Worm (Caenorhabditis elegans) whole organism, early embryonic: ENCODE data around the gene Y37E11B.2.

ENCODE experiments used
- B0310.2 ChIP-seq: sonication (generic microtip); optimal IDR thresholded peaks from 2 replicates; lab custom pipeline; 2016; ENCODE audit warnings: mild to moderate bottlenecking, missing genetic modification characterization, missing compliant biosample characterization
- F13C5.2 ChIP-seq: sonication (generic microtip); optimal IDR thresholded peaks from 2 replicates; lab custom pipeline; 2017; ENCODE audit warnings: mild to moderate bottlenecking, missing genetic modification characterization, inconsistent platforms, missing compliant biosample characterization
- aly-1 ChIP-seq: sonication (generic microtip); optimal IDR thresholded peaks from 2 replicates; lab custom pipeline; 2016; ENCODE audit warnings: missing genetic modification characterization, missing compliant biosample characterization
- ama-1 ChIP-seq: fragments of 150-350 bp; optimal IDR thresholded peaks from 2 replicates; lab custom pipeline; 2014
- ceh-13 ChIP-seq: fragments of 200-800 bp; sonication (Bioruptor generic); optimal IDR thresholded peaks from 2 replicates; lab custom pipeline; 2018; ENCODE audit warnings: mild to moderate bottlenecking, missing genetic modification characterization, missing compliant biosample characterization
- ceh-36 ChIP-seq: sonication (generic microtip); optimal IDR thresholded peaks from 2 replicates; lab custom pipeline; 2016; ENCODE audit warnings: missing genetic modification characterization, inconsistent platforms, missing compliant biosample characterization
- ets-7 ChIP-seq: sonication (generic microtip); optimal IDR thresholded peaks from 2 replicates; lab custom pipeline; 2016; ENCODE audit warnings: missing genotype, missing genetic modification characterization, missing compliant biosample characterization
- flt-1 ChIP-seq: fragments of 200-800 bp; sonication (Bioruptor generic); IDR thresholded peaks from 2 replicates; pipeline ENCODE4 v1.3.6; 2022; ENCODE audit warnings: missing genetic modification characterization, missing compliant biosample characterization
- hmbx-1 ChIP-seq: sonication (generic microtip); optimal IDR thresholded peaks from 2 replicates; lab custom pipeline; 2016; ENCODE audit warnings: mild to moderate bottlenecking, missing genetic modification characterization, missing compliant biosample characterization
- hmg-4 ChIP-seq: fragments of 200-800 bp; sonication (Bioruptor generic); optimal IDR thresholded peaks from 2 replicates; lab custom pipeline; 2018; ENCODE audit warnings: mild to moderate bottlenecking, missing genetic modification characterization, missing compliant biosample characterization
- hnd-1 ChIP-seq: sonication (generic microtip); optimal IDR thresholded peaks from 2 replicates; lab custom pipeline; 2016; ENCODE audit warnings: missing genetic modification characterization, missing compliant biosample characterization
- pes-1 ChIP-seq: fragments of 200-800 bp; sonication (Bioruptor generic); IDR thresholded peaks from 2 replicates; pipeline ENCODE4 v1.3.6; 2022; ENCODE audit warnings: missing genetic modification reagents, missing genetic modification characterization, missing compliant biosample characterization
- scrt-1 ChIP-seq: fragments of 200-800 bp; sonication (Bioruptor generic); IDR thresholded peaks from 2 replicates; pipeline ENCODE4 v1.3.6; 2022; ENCODE audit warnings: missing genetic modification characterization, missing compliant biosample characterization
- sea-1 ChIP-seq: fragments of 200-800 bp; sonication (Bioruptor generic); conservative IDR thresholded peaks from 2 replicates; pipeline ENCODE4 v1.3.6; 2022; ENCODE audit warnings: missing genetic modification characterization, missing compliant biosample characterization
- tbx-11 ChIP-seq: fragments of 200-800 bp; sonication (Bioruptor generic); IDR thresholded peaks from 2 replicates; pipeline ENCODE4 v1.3.6; 2022; ENCODE audit warnings: missing genetic modification characterization, missing compliant biosample characterization
- tbx-37 ChIP-seq: fragments of 200-800 bp; sonication (Bioruptor generic); conservative IDR thresholded peaks from 2 replicates; pipeline ENCODE4 v1.3.6; 2022; ENCODE audit warnings: missing genetic modification reagents, missing genetic modification characterization, missing compliant biosample characterization
- tra-4 ChIP-seq: sonication (generic microtip); optimal IDR thresholded peaks from 2 replicates; lab custom pipeline; 2017; ENCODE audit warnings: missing genetic modification characterization, missing compliant biosample characterization

The Y37E11B.2 gene

DNA sequence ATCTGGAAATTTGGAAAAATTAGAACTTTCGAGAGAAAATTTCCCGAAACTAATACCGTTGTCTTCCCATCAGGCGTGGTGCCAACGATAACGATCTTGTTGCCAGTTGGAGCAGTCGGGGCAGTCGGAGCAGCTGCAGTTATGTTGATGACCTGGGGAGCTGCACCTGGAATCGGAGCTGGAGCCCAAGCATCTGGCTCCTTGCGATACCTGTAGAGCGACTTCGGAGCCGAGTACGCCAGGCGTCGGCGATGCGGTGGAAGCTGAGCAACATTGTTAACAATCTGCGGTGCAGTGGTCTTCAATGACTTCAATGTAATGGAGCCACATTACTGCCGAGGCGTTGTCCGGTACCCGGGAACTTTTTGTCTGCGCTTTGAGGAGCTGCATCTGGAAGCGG lies 23.6 kb downstream of the Y37E11B.2 start:
- TF ChIP-seq B0310.2 (tag; lab: Kevin White, UChicago) (no peak), hmbx-1 (no peak), tbx-11 (GFP tag; lab: Robert Waterston, UW) (no peak), ama-1 (lab: Kevin White, UChicago) (no peak), sea-1 (GFP tag; lab: Robert Waterston, UW) (no peak), ceh-36 (tag; lab: Kevin White, UChicago) (no peak), scrt-1 (GFP tag; lab: Robert Waterston, UW) (no peak), tbx-37 (no peak), hnd-1 (no peak), flt-1 (GFP tag; lab: Robert Waterston, UW) (no peak), F13C5.2 (tag; lab: Kevin White, UChicago) (no peak), ceh-13 (GFP tag; lab: Kevin White, UChicago) (no peak), ets-7 (tag; lab: Kevin White, UChicago) (no peak), tra-4 (no peak), hmg-4 (GFP tag; lab: Kevin White, UChicago) (no peak), aly-1 (no peak), pes-1 (GFP tag; lab: Robert Waterston, UW) (no peak)

ce11 chrIV:3604104-3604503 lies 25.8 kb downstream of the Y37E11B.2 start:
- no peak for TF ChIP-seq hnd-1
- no peak for TF ChIP-seq ceh-36 (tag; lab: Kevin White, UChicago)
- TF ChIP-seq ets-7 (tag; lab: Kevin White, UChicago), result no peak
- TF ChIP-seq ama-1 (lab: Kevin White, UChicago), result no peak
- no peak for TF ChIP-seq B0310.2 (tag; lab: Kevin White, UChicago)
- no peak for TF ChIP-seq tra-4
- no peak for TF ChIP-seq hmbx-1
- TF ChIP-seq aly-1, result no peak
- TF ChIP-seq sea-1 (GFP tag; lab: Robert Waterston, UW), result no peak
- no peak for TF ChIP-seq tbx-37

ce11 chrIV:3606285-3606834 lies 28.1 kb downstream of the Y37E11B.2 start, which contains the start of the genes Y37E11B.10 and kgb-2:
Y37E11B.10 (minus strand) TSS chrIV:3606466.
kgb-2 (plus strand) TSS chrIV:3606784.
- TF ChIP-seq tbx-37 (no peak), ceh-36 (tag; lab: Kevin White, UChicago) (no peak)

DNA sequence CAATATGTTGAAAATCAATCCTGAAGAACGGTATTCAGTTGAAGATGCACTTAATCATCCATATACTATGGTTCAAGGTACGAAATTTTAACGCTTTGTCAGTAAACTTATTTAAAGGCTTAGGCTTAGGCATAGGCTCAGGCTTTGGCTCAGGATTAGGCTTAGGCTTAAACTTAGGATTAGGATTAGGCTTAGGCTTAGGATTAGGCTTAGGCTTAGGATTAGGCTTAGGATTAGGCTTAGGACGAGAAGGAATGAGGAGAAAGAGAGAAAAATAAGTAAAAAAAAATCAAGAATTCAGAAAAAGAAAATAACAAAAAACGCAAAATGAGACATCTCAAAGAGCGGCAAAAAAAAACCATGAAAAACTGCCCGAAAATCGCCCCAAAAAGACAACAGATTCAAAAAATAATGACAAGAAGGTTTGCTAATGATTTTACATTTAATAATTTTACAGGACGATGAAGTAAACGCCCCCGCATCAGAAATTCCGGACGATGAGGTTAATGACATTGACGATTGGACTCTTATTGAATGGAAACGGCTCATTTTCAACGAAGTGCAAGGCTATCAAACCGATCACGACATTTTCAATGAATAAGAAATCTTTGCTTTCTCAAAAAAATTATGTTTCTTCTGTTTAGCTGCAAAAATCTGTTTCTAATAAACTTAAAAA lies 30.4 kb downstream of the Y37E11B.2 start:
- no peak for TF ChIP-seq ceh-13 (GFP tag; lab: Kevin White, UChicago)
- TF ChIP-seq ceh-36 (tag; lab: Kevin White, UChicago), result peak; percentile 89
- TF ChIP-seq pes-1 (GFP tag; lab: Robert Waterston, UW), result no peak

- TF ChIP-seq B0310.2 (tag; lab: Kevin White, UChicago), result no peak
- TF ChIP-seq F13C5.2 (tag; lab: Kevin White, UChicago), result no peak
- no peak for TF ChIP-seq tra-4
- no peak for TF ChIP-seq pes-1 (GFP tag; lab: Robert Waterston, UW)
- TF ChIP-seq aly-1, result no peak
- no peak for TF ChIP-seq sea-1 (GFP tag; lab: Robert Waterston, UW)
- no peak for TF ChIP-seq ceh-13 (GFP tag; lab: Kevin White, UChicago)
- no peak for TF ChIP-seq ceh-36 (tag; lab: Kevin White, UChicago)
- no peak for TF ChIP-seq tbx-11 (GFP tag; lab: Robert Waterston, UW)
- no peak for TF ChIP-seq ama-1 (lab: Kevin White, UChicago)
- no peak for TF ChIP-seq hnd-1
- TF ChIP-seq ets-7 (tag; lab: Kevin White, UChicago), result no peak
Measured at ce11 chrIV:3610987-3611386, 32.7 kb downstream of the Y37E11B.2 start.

DNA sequence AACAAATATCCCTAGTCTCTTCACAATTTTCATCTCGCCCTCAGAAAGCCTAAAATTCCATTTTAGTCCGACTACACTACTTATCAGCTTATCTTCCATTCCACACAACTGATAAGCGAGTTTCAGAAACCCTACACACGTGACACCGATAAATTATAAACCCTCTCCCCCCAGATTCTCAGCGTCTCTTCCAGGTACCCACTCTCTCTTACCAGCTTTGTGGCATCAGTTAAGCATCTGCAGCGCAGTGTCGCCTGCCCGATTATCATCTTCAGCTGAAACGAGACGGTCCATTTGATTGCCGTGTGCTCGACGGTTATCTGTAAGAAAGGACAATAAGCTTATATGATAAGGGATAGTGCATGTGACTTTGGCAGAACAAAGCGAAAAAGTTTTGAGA lies 33.6 kb downstream of the Y37E11B.2 start:
- TF ChIP-seq sea-1 (GFP tag; lab: Robert Waterston, UW) (no peak), ceh-36 (tag; lab: Kevin White, UChicago) (no peak), scrt-1 (GFP tag; lab: Robert Waterston, UW) (no peak), tbx-11 (GFP tag; lab: Robert Waterston, UW) (no peak), pes-1 (GFP tag; lab: Robert Waterston, UW) (no peak), tra-4 (no peak), B0310.2 (tag; lab: Kevin White, UChicago) (no peak), flt-1 (GFP tag; lab: Robert Waterston, UW) (no peak), ama-1 (lab: Kevin White, UChicago) (no peak), ceh-13 (GFP tag; lab: Kevin White, UChicago) (no peak), aly-1 (no peak), hmg-4 (GFP tag; lab: Kevin White, UChicago) (no peak), ets-7 (tag; lab: Kevin White, UChicago) (no peak), hmbx-1 (no peak), F13C5.2 (tag; lab: Kevin White, UChicago) (no peak)

DNA sequence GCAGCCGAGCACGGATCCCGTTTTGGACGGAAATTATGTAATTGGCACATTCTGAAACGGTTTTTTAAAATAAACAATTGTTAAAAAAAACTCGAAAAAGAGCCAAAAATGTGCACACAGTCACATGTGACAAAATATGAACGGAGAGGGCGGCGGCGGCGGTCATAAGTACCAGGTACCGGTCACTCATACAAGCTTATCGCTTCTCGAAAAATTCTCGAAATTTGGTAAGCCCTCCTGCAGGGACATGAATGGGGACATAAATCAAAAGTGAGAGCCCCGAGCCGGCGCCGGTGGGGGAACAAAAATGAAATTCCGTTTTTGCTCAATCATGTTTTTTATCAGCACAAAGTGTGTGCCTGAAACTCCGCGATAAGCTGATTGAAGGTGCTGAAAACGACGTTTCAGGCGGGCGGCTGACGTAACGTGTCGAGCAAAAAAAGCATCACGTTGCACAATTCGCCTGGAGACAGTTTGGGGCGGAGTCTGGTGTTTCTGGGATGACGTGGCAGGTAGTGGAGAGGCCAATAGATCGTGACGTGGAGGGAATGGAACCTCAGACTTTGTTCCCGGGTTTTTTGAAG lies 34.9 kb downstream of the Y37E11B.2 start, which contains the start of gene ltah-1.2:
ltah-1.2 (minus strand) TSS at position 51 of the 584 bp plus-strand sequence.
- TF ChIP-seq ceh-13 (GFP tag; lab: Kevin White, UChicago) (no peak), tbx-37 (no peak), B0310.2 (tag; lab: Kevin White, UChicago) (no peak), sea-1 (GFP tag; lab: Robert Waterston, UW) (no peak), hmbx-1 (no peak)
